Fruit fly (Drosophila melanogaster) whole organism, embryonic: ENCODE data around the gene CG4983.

ENCODE experiments used
- Aef1 ChIP-seq: fragments of 200-800 bp; sonication (Bioruptor generic); IDR thresholded peaks from 3 replicates; pipeline ENCODE4 v1.3.6; 2022; ENCODE audit warnings: missing biosample characterization, missing genetic modification characterization
- Asciz ChIP-seq: fragments of 200-800 bp; sonication (Bioruptor generic); optimal IDR thresholded peaks from 2 replicates; lab custom pipeline; 2017; ENCODE audit warnings: missing biosample characterization, mild to moderate bottlenecking, missing genetic modification characterization, missing genetic modification reagents
- Atf3 ChIP-seq: fragments of 200-800 bp; sonication (Bioruptor generic); optimal IDR thresholded peaks from 3 replicates; lab custom pipeline; 2016; ENCODE audit warnings: missing biosample characterization, missing genetic modification characterization
- CG10462 ChIP-seq: fragments of 200-800 bp; sonication (Bioruptor generic); optimal IDR thresholded peaks from 2 replicates; lab custom pipeline; 2016; ENCODE audit warnings: missing biosample characterization, missing genetic modification characterization
- CG10979 ChIP-seq: fragments of 200-800 bp; sonication (Bioruptor generic); optimal IDR thresholded peaks from 2 replicates; lab custom pipeline; 2018; ENCODE audit warnings: missing biosample characterization, mild to moderate bottlenecking, missing genetic modification characterization, moderate library complexity
- CG11560 ChIP-seq: fragments of 200-800 bp; sonication (Bioruptor generic); IDR thresholded peaks from 3 replicates; pipeline ENCODE4 v1.3.6; 2022; ENCODE audit warnings: missing biosample characterization, missing genetic modification characterization
- CG12155 ChIP-seq: fragments of 200-800 bp; sonication (Bioruptor generic); optimal IDR thresholded peaks from 3 replicates; lab custom pipeline; 2016; ENCODE audit warnings: missing biosample characterization, missing genetic modification characterization
- CG12769 ChIP-seq: fragments of 200-800 bp; sonication (Bioruptor generic); optimal IDR thresholded peaks from 2 replicates; lab custom pipeline; 2019; ENCODE audit warnings: missing biosample characterization, mild to moderate bottlenecking, missing genetic modification characterization, moderate library complexity
- CG13296 ChIP-seq: fragments of 200-800 bp; sonication (Bioruptor generic); optimal IDR thresholded peaks from 3 replicates; lab custom pipeline; 2018; ENCODE audit warnings: missing biosample characterization, mild to moderate bottlenecking, missing genetic modification characterization
- CG16863 ChIP-seq: fragments of 200-800 bp; sonication (Bioruptor generic); optimal IDR thresholded peaks from 3 replicates; lab custom pipeline; 2016; ENCODE audit warnings: missing biosample characterization, missing genetic modification characterization
- CG17802 ChIP-seq: fragments of 200-800 bp; sonication (Bioruptor generic); optimal IDR thresholded peaks from 2 replicates; lab custom pipeline; 2018; ENCODE audit warnings: missing biosample characterization, mild to moderate bottlenecking, missing genetic modification characterization, moderate library complexity
- CG18262 ChIP-seq: fragments of 200-800 bp; optimal IDR thresholded peaks from 3 replicates; lab custom pipeline; 2019; ENCODE audit warnings: missing biosample characterization, mild to moderate bottlenecking, missing genetic modification characterization, moderate library complexity
- CG2116 ChIP-seq: fragments of 200-800 bp; sonication (Bioruptor generic); optimal IDR thresholded peaks from 3 replicates; lab custom pipeline; 2018; ENCODE audit warnings: missing biosample characterization, mild to moderate bottlenecking, missing genetic modification characterization
- CG30403 ChIP-seq: fragments of 200-800 bp; sonication (Bioruptor generic); optimal IDR thresholded peaks from 3 replicates; lab custom pipeline; 2016; ENCODE audit warnings: missing biosample characterization, missing genetic modification characterization
- CG6254 ChIP-seq: fragments of 200-800 bp; sonication (Bioruptor generic); optimal IDR thresholded peaks from 3 replicates; lab custom pipeline; 2017; ENCODE audit warnings: mild to moderate bottlenecking, missing biosample characterization, missing genetic modification reagents, missing genetic modification characterization
- CG7357 ChIP-seq: fragments of 200-800 bp; sonication (Bioruptor generic); IDR thresholded peaks from 3 replicates; pipeline ENCODE4 v1.3.6; 2022; ENCODE audit warnings: missing biosample characterization, missing genetic modification characterization
- CG7372 ChIP-seq: fragments of 200-800 bp; sonication (Bioruptor generic); IDR thresholded peaks from 2 replicates; pipeline ENCODE4 v1.3.6; 2022; ENCODE audit warnings: missing biosample characterization, missing genetic modification characterization
- CG8388 ChIP-seq: fragments of 200-800 bp; sonication (Bioruptor generic); optimal IDR thresholded peaks from 2 replicates; lab custom pipeline; 2019; ENCODE audit warnings: missing biosample characterization, mild to moderate bottlenecking, missing genetic modification characterization, moderate library complexity
- CG8924 ChIP-seq: fragments of 200-800 bp; optimal IDR thresholded peaks from 3 replicates; lab custom pipeline; 2019; ENCODE audit warnings: missing biosample characterization, mild to moderate bottlenecking, missing genetic modification characterization, moderate library complexity
- Lim3 ChIP-seq: fragments of 200-800 bp; sonication (Bioruptor generic); IDR thresholded peaks from 2 replicates; pipeline ENCODE4 v1.3.6; 2022; ENCODE audit warnings: missing biosample characterization, missing genetic modification characterization
- Taf1 ChIP-seq: fragments of 200-800 bp; sonication (Bioruptor generic); IDR thresholded peaks from 2 replicates; pipeline ENCODE4 v1.3.6; 2022; ENCODE audit warnings: missing biosample characterization, missing genetic modification characterization
- Xrp1 ChIP-seq: fragments of 200-800 bp; sonication (Bioruptor generic); IDR thresholded peaks from 2 replicates; pipeline ENCODE4 v1.3.6; 2022; ENCODE audit warnings: missing biosample characterization, missing genetic modification characterization
- aop ChIP-seq: fragments of 200-800 bp; sonication (Bioruptor generic); IDR thresholded peaks from 2 replicates; pipeline ENCODE4 v1.3.6; 2022; ENCODE audit warnings: missing biosample characterization, missing genetic modification characterization
- cg ChIP-seq: fragments of 200-800 bp; sonication (Bioruptor generic); optimal IDR thresholded peaks from 3 replicates; lab custom pipeline; 2019; ENCODE audit warnings: missing biosample characterization, mild to moderate bottlenecking, missing genetic modification characterization, moderate library complexity
- cwo ChIP-seq: fragments of 200-800 bp; sonication (Bioruptor generic); optimal IDR thresholded peaks from 3 replicates; lab custom pipeline; 2017; ENCODE audit warnings: missing biosample characterization, missing genetic modification characterization, mild to moderate bottlenecking, moderate library complexity, missing genetic modification reagents
- dan ChIP-seq: fragments of 200-800 bp; sonication (Bioruptor generic); IDR thresholded peaks from 2 replicates; pipeline ENCODE4 v1.3.6; 2022; ENCODE audit warnings: missing biosample characterization, missing genetic modification characterization
- dm ChIP-seq: fragments of 200-800 bp; sonication (Bioruptor generic); optimal IDR thresholded peaks from 3 replicates; lab custom pipeline; 2016; ENCODE audit warnings: missing biosample characterization, missing genetic modification characterization
- dmrt99B ChIP-seq: fragments of 200-800 bp; sonication (Bioruptor generic); optimal IDR thresholded peaks from 2 replicates; lab custom pipeline; 2018; ENCODE audit warnings: missing biosample characterization, mild to moderate bottlenecking, missing genetic modification characterization, moderate library complexity
- fru ChIP-seq: fragments of >200 bp; optimal IDR thresholded peaks from 2 replicates; lab custom pipeline; 2017
- fu2 ChIP-seq: fragments of 200-800 bp; sonication (Bioruptor generic); optimal IDR thresholded peaks from 2 replicates; lab custom pipeline; 2016; ENCODE audit warnings: missing biosample characterization, missing genetic modification characterization
- gcm2 ChIP-seq: fragments of 200-800 bp; sonication (Bioruptor generic); optimal IDR thresholded peaks from 2 replicates; lab custom pipeline; 2016; ENCODE audit warnings: missing biosample characterization, missing genetic modification characterization
- grau ChIP-seq: fragments of 200-800 bp; optimal IDR thresholded peaks from 3 replicates; lab custom pipeline; 2019; ENCODE audit warnings: missing biosample characterization, mild to moderate bottlenecking, missing genetic modification characterization, moderate library complexity
- kay ChIP-seq: fragments of 200-800 bp; sonication (Bioruptor generic); optimal IDR thresholded peaks from 2 replicates; lab custom pipeline; 2016; ENCODE audit warnings: missing biosample characterization, missing genetic modification characterization
- lov ChIP-seq, 2 experiments: fragments of 200-800 bp in 1 of 2; fragments of >200 bp in 1 of 2; sonication (Bioruptor generic) in 1 of 2; IDR thresholded peaks in 1 of 2; optimal IDR thresholded peaks in 1 of 2; 2 replicates in 1 of 2; 3 replicates in 1 of 2; pipeline versions ENCODE4 v1.3.6 to Lab custom; 2017 to 2022; ENCODE audit warnings: missing biosample characterization in 1 of 2, missing genetic modification characterization in 1 of 2
- mld ChIP-seq: fragments of 200-800 bp; sonication (Bioruptor generic); IDR thresholded peaks from 3 replicates; pipeline ENCODE4 v1.3.6; 2022; ENCODE audit warnings: missing biosample characterization, missing genetic modification characterization; ENCODE audit not compliant: partially characterized antibody
- odd ChIP-seq: fragments of 200-800 bp; sonication (Bioruptor generic); optimal IDR thresholded peaks from 2 replicates; lab custom pipeline; 2017; ENCODE audit warnings: missing biosample characterization, mild to moderate bottlenecking, missing genetic modification characterization
- sima ChIP-seq: fragments of 200-800 bp; sonication (Bioruptor generic); optimal IDR thresholded peaks from 2 replicates; lab custom pipeline; 2016; ENCODE audit warnings: missing biosample characterization, missing genetic modification characterization
- sr ChIP-seq: fragments of 200-800 bp; sonication (Bioruptor generic); IDR thresholded peaks from 3 replicates; pipeline ENCODE4 v1.3.6; 2022; ENCODE audit warnings: missing biosample characterization, missing genetic modification characterization
- tgo ChIP-seq: fragments of 200-800 bp; sonication (Bioruptor generic); IDR thresholded peaks from 3 replicates; pipeline ENCODE4 v1.3.6; 2022; ENCODE audit warnings: missing biosample characterization, missing genetic modification characterization
- toy ChIP-seq: fragments of 200-800 bp; sonication (Bioruptor generic); IDR thresholded peaks from 2 replicates; pipeline ENCODE4 v1.3.6; 2022; ENCODE audit warnings: missing biosample characterization, missing genetic modification characterization
- trh ChIP-seq: fragments of 200-800 bp; sonication (Bioruptor generic); optimal IDR thresholded peaks from 2 replicates; lab custom pipeline; 2016; ENCODE audit warnings: missing biosample characterization, missing genetic modification characterization
- vvl ChIP-seq: fragments of 200-800 bp; sonication (Bioruptor generic); IDR thresholded peaks from 2 replicates; pipeline ENCODE4 v1.3.6; 2022; ENCODE audit warnings: missing biosample characterization, missing genetic modification characterization

The CG4983 gene

DNA sequence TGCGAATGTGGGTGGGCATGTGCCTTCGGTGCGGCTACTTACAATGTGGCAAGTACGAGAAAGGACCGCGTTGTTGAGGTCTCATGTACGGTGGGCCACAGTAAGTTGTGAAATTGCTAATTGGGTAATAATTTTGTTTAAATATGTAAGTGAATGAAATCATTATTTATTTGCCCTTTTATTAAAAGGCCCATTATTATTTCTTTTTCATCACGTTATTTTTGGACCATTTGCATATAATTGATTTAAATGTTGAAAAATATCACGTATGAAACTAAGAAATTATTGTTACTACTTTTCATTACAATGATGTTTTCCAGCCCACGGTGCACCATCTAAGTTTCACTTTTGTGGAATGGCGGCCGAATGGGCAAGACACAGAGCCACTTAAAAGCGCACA, 24.0 kb upstream of the CG4983 start (continued):
- TF ChIP-seq CG13296 (GFP tag; lab: Kevin White, UChicago) (peak; percentile 18), Aef1 (no peak), toy (GFP tag; lab: Robert Waterston, UW) (no peak), Atf3 (GFP tag; lab: Kevin White, UChicago) (no peak), mld (GFP tag; lab: Robert Waterston, UW) (no peak), cg (GFP tag; lab: Kevin White, UChicago) (no peak), Lim3 (GFP tag; lab: Robert Waterston, UW) (no peak), CG2116 (GFP tag; lab: Kevin White, UChicago) (no peak)
- TF ChIP-seq, all 482 proteins: peak for 32

DNA sequence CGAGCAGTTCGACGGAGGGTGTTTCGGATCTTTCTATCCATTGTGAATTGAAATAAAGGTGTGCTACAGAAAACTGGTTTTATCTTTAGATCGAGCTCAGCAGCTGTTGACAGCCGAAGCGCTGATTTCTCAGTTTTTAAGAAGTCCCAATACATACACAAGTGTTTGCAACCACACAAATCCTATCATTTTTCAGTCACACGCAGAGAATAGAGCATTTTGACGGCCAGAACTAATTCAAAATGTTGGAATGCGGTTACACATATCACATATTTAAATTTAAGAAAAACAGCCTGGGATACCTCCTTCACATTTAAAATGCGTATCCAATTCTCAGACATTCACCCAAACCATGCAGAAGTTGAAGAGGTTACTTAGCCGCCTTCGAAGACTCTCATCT, 3.5 kb upstream of the CG4983 start, which contains the start of gene CG6614:
TSS of gene CG6614 (minus strand) at position 101 of the 400 bp plus-strand sequence.
- TF ChIP-seq trh (GFP tag; lab: Kevin White, UChicago) (no peak), CG18262 (tag; lab: Kevin White, UChicago) (no peak), Asciz (GFP tag; lab: Kevin White, UChicago) (no peak), cwo (no peak), CG17802 (tag; lab: Kevin White, UChicago) (no peak), Taf1 (GFP tag; lab: Robert Waterston, UW) (no peak), CG8924 (tag; lab: Kevin White, UChicago) (no peak), odd (GFP tag; lab: Kevin White, UChicago) (no peak), aop (GFP tag; lab: Robert Waterston, UW) (no peak)

DNA sequence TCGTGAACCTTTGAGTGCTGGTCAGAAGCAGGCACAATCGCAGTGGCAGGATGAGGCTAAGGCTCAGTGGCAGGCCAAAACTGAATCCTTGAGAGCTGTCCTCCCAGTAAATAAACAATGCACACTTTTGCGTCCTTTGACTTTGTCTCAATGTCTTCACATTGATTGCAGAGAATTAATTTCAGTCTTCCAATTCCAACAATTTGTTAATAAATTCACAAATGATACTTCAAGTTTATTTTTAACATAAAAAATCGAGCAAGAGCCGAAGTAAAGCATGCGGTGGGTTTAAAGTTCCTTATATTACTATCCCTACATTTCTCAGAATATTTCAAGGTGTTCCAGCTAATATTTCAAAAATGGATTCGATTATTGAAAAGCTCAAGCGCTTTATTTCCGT, 4.9 kb downstream of the CG4983 start, which contains the start of gene CG43167:
TSS of gene CG43167 (plus strand) at position 301 of the 400 bp plus-strand sequence.
- TF ChIP-seq dan (no peak), CG12155 (GFP tag; lab: Kevin White, UChicago) (no peak), CG10462 (GFP tag; lab: Kevin White, UChicago) (no peak), CG2116 (GFP tag; lab: Kevin White, UChicago) (no peak), sima (GFP tag; lab: Kevin White, UChicago) (no peak), vvl (no peak), kay (GFP tag; lab: Kevin White, UChicago) (no peak), fru (no peak), CG12769 (tag; lab: Kevin White, UChicago) (no peak), CG10979 (tag; lab: Kevin White, UChicago) (no peak), CG8388 (no peak), fu2 (GFP tag; lab: Kevin White, UChicago) (no peak), dmrt99B (tag; lab: Kevin White, UChicago) (no peak), CG7372 (GFP tag; lab: Robert Waterston, UW) (no peak), gcm2 (GFP tag; lab: Kevin White, UChicago) (no peak), CG30403 (GFP tag; lab: Kevin White, UChicago) (no peak), CG11560 (tag; lab: Robert Waterston, UW) (no peak)

DNA sequence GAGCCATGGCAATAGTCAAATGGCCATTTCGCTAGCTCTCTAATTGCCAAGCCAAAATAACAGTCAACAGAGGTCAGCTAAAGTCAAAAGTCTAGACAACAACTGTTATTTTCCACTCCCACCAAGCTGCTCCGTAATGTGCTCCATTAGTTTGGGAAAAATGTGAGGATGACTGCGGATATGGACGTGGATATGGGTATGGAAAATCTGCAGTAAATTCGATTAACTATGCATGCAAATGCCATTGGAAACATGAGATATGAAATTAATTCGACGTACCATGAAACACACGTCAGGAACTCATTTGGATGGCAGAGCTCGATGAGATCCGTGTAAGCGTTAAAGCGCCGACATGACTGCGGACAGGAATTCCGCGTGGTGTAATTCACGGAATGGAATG, 10.7 kb downstream of the CG4983 start, which contains the start of gene CG44477:
TSS of gene CG44477 (plus strand) at position 301 of the 400 bp plus-strand sequence.
- TF ChIP-seq Xrp1 (GFP tag; lab: Robert Waterston, UW) (no peak), CG6254 (GFP tag; lab: Kevin White, UChicago) (no peak), CG7357 (no peak), tgo (GFP tag; lab: Robert Waterston, UW) (no peak), grau (tag; lab: Kevin White, UChicago) (no peak), sr (GFP tag; lab: Robert Waterston, UW) (no peak), lov (optimal IDR thresholded peaks at IDR 0.05; lab: Kevin White, UChicago) (no peak), lov (GFP tag; IDR thresholded peaks at IDR 0.05; lab: Robert Waterston, UW) (no peak), dm (GFP tag; lab: Kevin White, UChicago) (no peak), CG16863 (GFP tag; lab: Kevin White, UChicago) (no peak)
